Worm (Caenorhabditis elegans): Measurements from ENCODE around the gene egl-27.

DNA sequence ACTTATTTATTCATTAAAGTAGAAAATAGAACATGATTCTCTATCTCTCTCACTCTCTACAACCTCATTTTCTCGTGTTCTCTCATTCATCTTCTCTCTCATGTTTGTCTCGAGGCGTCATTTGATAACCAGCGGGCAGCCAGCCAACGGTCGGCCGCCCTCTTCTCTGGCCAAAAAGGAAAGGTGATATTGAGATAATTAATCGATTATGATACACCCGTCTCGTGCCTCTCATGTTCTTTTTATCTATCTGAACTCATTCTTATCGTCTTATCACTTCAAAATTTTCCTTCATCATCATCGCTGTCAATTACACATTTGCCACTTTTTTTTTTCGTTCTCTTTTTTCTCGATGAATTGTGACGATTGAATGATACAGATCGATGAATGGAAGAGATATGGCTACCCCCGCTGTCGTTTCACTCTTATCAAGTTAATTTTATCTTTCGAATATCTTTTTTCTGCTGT lies 7.9 kb downstream of the egl-27 start:
- no peak for TF ChIP-seq hnd-1 (tag; optimal IDR thresholded peaks at IDR 0.05)
- no peak for TF ChIP-seq pes-1 (GFP tag; IDR thresholded peaks at IDR 0.05)
- TF ChIP-seq flt-1 (GFP tag; IDR thresholded peaks at IDR 0.05) = no peak
- no peak for TF ChIP-seq ama-1 (optimal IDR thresholded peaks at IDR 0.05)
- peak; percentile 14 for TF ChIP-seq hmg-4 (GFP tag; optimal IDR thresholded peaks at IDR 0.05)
- no peak for TF ChIP-seq F13C5.2 (tag; optimal IDR thresholded peaks at IDR 0.05)
- no peak for TF ChIP-seq B0310.2 (tag; optimal IDR thresholded peaks at IDR 0.05)
- no peak for TF ChIP-seq tra-4 (tag; optimal IDR thresholded peaks at IDR 0.05)
